Fruit fly (Drosophila melanogaster) whole organism, embryonic: ENCODE data around the gene CG15536.

Experiments
- Antp ChIP-seq: fragments of 200-800 bp; sonication (Bioruptor generic); optimal IDR thresholded peaks from 3 replicates; lab custom pipeline; 2016; ENCODE audit warnings: missing biosample characterization, missing genetic modification characterization
- Blimp-1 ChIP-seq: fragments of 200-800 bp; sonication (Bioruptor generic); optimal IDR thresholded peaks from 3 replicates; lab custom pipeline; 2018; ENCODE audit warnings: missing biosample characterization, missing genetic modification characterization, mild to moderate bottlenecking, moderate library complexity, missing genetic modification reagents
- CG10147 ChIP-seq: fragments of 200-800 bp; sonication (Bioruptor generic); optimal IDR thresholded peaks from 2 replicates; lab custom pipeline; 2019; ENCODE audit warnings: missing biosample characterization, mild to moderate bottlenecking, missing genetic modification characterization, moderate library complexity
- CG1024 ChIP-seq: fragments of 200-800 bp; sonication (Bioruptor generic); IDR thresholded peaks from 2 replicates; pipeline ENCODE4 v1.3.6; 2022; ENCODE audit warnings: missing biosample characterization, missing genetic modification characterization
- CG12769 ChIP-seq: fragments of 200-800 bp; sonication (Bioruptor generic); optimal IDR thresholded peaks from 2 replicates; lab custom pipeline; 2019; ENCODE audit warnings: missing biosample characterization, mild to moderate bottlenecking, missing genetic modification characterization, moderate library complexity
- CG13296 ChIP-seq: fragments of 200-800 bp; sonication (Bioruptor generic); optimal IDR thresholded peaks from 3 replicates; lab custom pipeline; 2018; ENCODE audit warnings: missing biosample characterization, mild to moderate bottlenecking, missing genetic modification characterization
- CG14050 ChIP-seq: fragments of 200-800 bp; sonication (Bioruptor generic); IDR thresholded peaks from 3 replicates; pipeline ENCODE4 v1.3.6; 2022; ENCODE audit warnings: missing biosample characterization, missing genetic modification characterization
- CG16779 ChIP-seq: fragments of 200-800 bp; sonication (Bioruptor generic); IDR thresholded peaks from 2 replicates; pipeline ENCODE4 v1.3.6; 2022; ENCODE audit warnings: missing biosample characterization, missing genetic modification characterization
- CG17802 ChIP-seq: fragments of 200-800 bp; sonication (Bioruptor generic); optimal IDR thresholded peaks from 2 replicates; lab custom pipeline; 2018; ENCODE audit warnings: missing biosample characterization, mild to moderate bottlenecking, missing genetic modification characterization, moderate library complexity
- CG30431 ChIP-seq: fragments of 200-800 bp; sonication (Bioruptor generic); optimal IDR thresholded peaks from 2 replicates; lab custom pipeline; 2017; ENCODE audit warnings: missing biosample characterization, missing genetic modification characterization
- CG3163 ChIP-seq: fragments of 200-800 bp; sonication (Bioruptor generic); optimal IDR thresholded peaks from 3 replicates; lab custom pipeline; 2016; ENCODE audit warnings: missing biosample characterization, missing genetic modification characterization
- CG4360 ChIP-seq: fragments of 200-800 bp; sonication (Bioruptor generic); IDR thresholded peaks from 2 replicates; pipeline ENCODE4 v1.3.6; 2022; ENCODE audit warnings: missing biosample characterization, missing genetic modification characterization
- CG4404 ChIP-seq: fragments of 200-800 bp; sonication (Bioruptor generic); IDR thresholded peaks from 2 replicates; pipeline ENCODE4 v1.3.6; 2022; ENCODE audit warnings: missing biosample characterization, missing genetic modification characterization
- CG6791 ChIP-seq: fragments of 200-800 bp; sonication (Bioruptor generic); IDR thresholded peaks from 3 replicates; pipeline ENCODE4 v1.3.6; 2022; ENCODE audit warnings: missing biosample characterization, missing genetic modification characterization; ENCODE audit not compliant: partially characterized antibody
- CG6813 ChIP-seq: fragments of 200-800 bp; sonication (Bioruptor generic); optimal IDR thresholded peaks from 2 replicates; lab custom pipeline; 2017; ENCODE audit warnings: missing biosample characterization, missing genetic modification characterization, mild to moderate bottlenecking, moderate library complexity, missing genetic modification reagents
- CG6854 ChIP-seq: fragments of 200-800 bp; sonication (Bioruptor generic); optimal IDR thresholded peaks from 3 replicates; lab custom pipeline; 2017; ENCODE audit warnings: missing biosample characterization, mild to moderate bottlenecking, missing genetic modification characterization
- CG7271 ChIP-seq: fragments of 200-800 bp; sonication (Bioruptor generic); optimal IDR thresholded peaks from 2 replicates; lab custom pipeline; 2018; ENCODE audit warnings: missing biosample characterization, mild to moderate bottlenecking, missing genetic modification characterization, moderate library complexity
- CG8281 ChIP-seq: fragments of 200-800 bp; sonication (Bioruptor generic); optimal IDR thresholded peaks from 2 replicates; lab custom pipeline; 2018; ENCODE audit warnings: missing biosample characterization, mild to moderate bottlenecking, missing genetic modification characterization, moderate library complexity
- CG8388 ChIP-seq: fragments of 200-800 bp; sonication (Bioruptor generic); optimal IDR thresholded peaks from 2 replicates; lab custom pipeline; 2019; ENCODE audit warnings: missing biosample characterization, mild to moderate bottlenecking, missing genetic modification characterization, moderate library complexity
- CG9817 ChIP-seq: fragments of 200-800 bp; sonication (Bioruptor generic); optimal IDR thresholded peaks from 2 replicates; lab custom pipeline; 2018; ENCODE audit warnings: missing biosample characterization, mild to moderate bottlenecking, missing genetic modification characterization, moderate library complexity
- CG9932 ChIP-seq: fragments of 200-800 bp; sonication (Bioruptor generic); IDR thresholded peaks from 2 replicates; pipeline ENCODE4 v1.3.6; 2022; ENCODE audit warnings: missing biosample characterization, missing genetic modification characterization
- CoRest ChIP-seq: fragments of 200-800 bp; sonication (Bioruptor generic); optimal IDR thresholded peaks from 3 replicates; lab custom pipeline; 2018; ENCODE audit warnings: missing biosample characterization, mild to moderate bottlenecking, missing genetic modification characterization, moderate library complexity
- D ChIP-seq, 2 experiments: fragments of 200-800 bp in 1 of 2; fragments of >200 bp in 1 of 2; sonication (Bioruptor generic) in 1 of 2; optimal IDR thresholded peaks; 2 replicates in 1 of 2; 3 replicates in 1 of 2; lab custom pipeline; 2017; ENCODE audit warnings: mild to moderate bottlenecking in 1 of 2, missing biosample characterization in 1 of 2, missing genetic modification characterization in 1 of 2, missing genetic modification reagents in 1 of 2
- Dip3 ChIP-seq: fragments of 200-800 bp; sonication (Bioruptor generic); optimal IDR thresholded peaks from 3 replicates; lab custom pipeline; 2016; ENCODE audit warnings: missing biosample characterization, missing genetic modification characterization
- Drgx ChIP-seq: fragments of 200-800 bp; sonication (Bioruptor generic); IDR thresholded peaks from 2 replicates; pipeline ENCODE4 v1.3.6; 2022; ENCODE audit warnings: missing biosample characterization, missing genetic modification characterization
- Eip74EF ChIP-seq, 2 experiments: fragments of 200-800 bp in 1 of 2; fragments of >200 bp in 1 of 2; sonication (Bioruptor generic) in 1 of 2; optimal IDR thresholded peaks; 2 replicates each; lab custom pipeline; 2017 to 2019; ENCODE audit warnings: missing biosample characterization in 2 of 2, missing genetic modification characterization in 2 of 2, mild to moderate bottlenecking in 1 of 2, moderate library complexity in 1 of 2
- Ets65A ChIP-seq: fragments of 200-800 bp; sonication (Bioruptor generic); peaks from one replicate; lab custom pipeline; 2016; ENCODE audit warnings: missing biosample characterization, missing genetic modification characterization
- Hand ChIP-seq: fragments of 200-800 bp; sonication (Bioruptor generic); optimal IDR thresholded peaks from 2 replicates; lab custom pipeline; 2017; ENCODE audit warnings: mild to moderate bottlenecking, missing biosample characterization, missing genetic modification reagents, missing genetic modification characterization
- Lhr ChIP-seq: fragments of 200-800 bp; sonication (Bioruptor generic); optimal IDR thresholded peaks from 3 replicates; lab custom pipeline; 2017; ENCODE audit warnings: mild to moderate bottlenecking, missing biosample characterization, missing genetic modification reagents, missing genetic modification characterization
- Myb ChIP-seq: fragments of 200-800 bp; sonication (Bioruptor generic); optimal IDR thresholded peaks from 2 replicates; lab custom pipeline; 2016; ENCODE audit warnings: missing biosample characterization, missing genetic modification characterization
- Pdp1 ChIP-seq, 2 experiments: fragments of 200-800 bp; sonication (Bioruptor generic); optimal IDR thresholded peaks; 3 replicates each; lab custom pipeline; 2016; ENCODE audit warnings: missing biosample characterization in 2 of 2, missing genetic modification characterization in 2 of 2, mild to moderate bottlenecking in 1 of 2, moderate library complexity in 1 of 2
- Ssrp ChIP-seq: fragments of 200-800 bp; sonication (Bioruptor generic); optimal IDR thresholded peaks from 2 replicates; lab custom pipeline; 2018; ENCODE audit warnings: missing biosample characterization, mild to moderate bottlenecking, missing genetic modification characterization, moderate library complexity
- Trl ChIP-seq, 3 experiments: fragments of >200 bp in 2 of 3; fragments of 200-800 bp in 1 of 3; sonication (Bioruptor generic) in 1 of 3; optimal IDR thresholded peaks; 2 replicates in 1 of 3; 3 replicates in 2 of 3; lab custom pipeline; 2016 to 2017; ENCODE audit warnings: missing biosample characterization in 1 of 3, missing genetic modification characterization in 1 of 3
- cg ChIP-seq: fragments of 200-800 bp; sonication (Bioruptor generic); optimal IDR thresholded peaks from 3 replicates; lab custom pipeline; 2019; ENCODE audit warnings: missing biosample characterization, mild to moderate bottlenecking, missing genetic modification characterization, moderate library complexity
- esg ChIP-seq: fragments of 200-800 bp; sonication (Bioruptor generic); conservative IDR thresholded peaks from 2 replicates; pipeline ENCODE4 v1.3.6; 2022; ENCODE audit warnings: missing biosample characterization, missing genetic modification characterization
- gcm ChIP-seq: fragments of 200-800 bp; sonication (Bioruptor generic); optimal IDR thresholded peaks from 2 replicates; lab custom pipeline; 2019; ENCODE audit warnings: missing biosample characterization, mild to moderate bottlenecking, missing genetic modification characterization, moderate library complexity
- gsb-n ChIP-seq: fragments of 200-800 bp; sonication (Bioruptor generic); optimal IDR thresholded peaks from 3 replicates; lab custom pipeline; 2018; ENCODE audit warnings: missing biosample characterization, mild to moderate bottlenecking, missing genetic modification characterization
- maf-S ChIP-seq: fragments of 200-800 bp; sonication (Bioruptor generic); optimal IDR thresholded peaks from 2 replicates; lab custom pipeline; 2016; ENCODE audit warnings: missing biosample characterization, missing genetic modification characterization
- phol ChIP-seq: fragments of 200-800 bp; sonication (Bioruptor generic); optimal IDR thresholded peaks from 3 replicates; lab custom pipeline; 2018; ENCODE audit warnings: missing biosample characterization, mild to moderate bottlenecking, missing genetic modification characterization, moderate library complexity
- sc ChIP-seq, 3 experiments: fragments of >200 bp in 2 of 3; fragments of 200-800 bp in 1 of 3; sonication (Bioruptor generic) in 1 of 3; optimal IDR thresholded peaks; 2 replicates in 2 of 3; 3 replicates in 1 of 3; lab custom pipeline; 2017; ENCODE audit warnings: mild to moderate bottlenecking in 1 of 3, missing biosample characterization in 1 of 3, missing genetic modification characterization in 1 of 3, missing genetic modification reagents in 1 of 3
- scrt ChIP-seq: fragments of 200-800 bp; sonication (Bioruptor generic); optimal IDR thresholded peaks from 2 replicates; lab custom pipeline; 2018; ENCODE audit warnings: missing biosample characterization, mild to moderate bottlenecking, missing genetic modification characterization, moderate library complexity
- seq ChIP-seq: fragments of 200-800 bp; sonication (Bioruptor generic); IDR thresholded peaks from 2 replicates; pipeline ENCODE4 v1.3.6; 2022; ENCODE audit warnings: missing biosample characterization, missing genetic modification characterization
- toy ChIP-seq: fragments of 200-800 bp; sonication (Bioruptor generic); IDR thresholded peaks from 2 replicates; pipeline ENCODE4 v1.3.6; 2022; ENCODE audit warnings: missing biosample characterization, missing genetic modification characterization
- twi ChIP-seq: fragments of 200-800 bp; optimal IDR thresholded peaks from 2 replicates; lab custom pipeline; 2019; ENCODE audit warnings: missing biosample characterization, mild to moderate bottlenecking, missing genetic modification characterization, moderate library complexity
- unpg ChIP-seq: fragments of 200-800 bp; sonication (Bioruptor generic); optimal IDR thresholded peaks from 3 replicates; lab custom pipeline; 2018; ENCODE audit warnings: missing biosample characterization, mild to moderate bottlenecking, missing genetic modification characterization, moderate library complexity
- vfl ChIP-seq: fragments of 200-800 bp; sonication (Bioruptor generic); optimal IDR thresholded peaks from 2 replicates; lab custom pipeline; 2016; ENCODE audit warnings: missing biosample characterization, missing genetic modification characterization
- zen2 ChIP-seq: fragments of 200-800 bp; sonication (Bioruptor generic); IDR thresholded peaks from 3 replicates; pipeline ENCODE4 v1.3.6; 2022; ENCODE audit warnings: missing biosample characterization, missing genetic modification characterization; ENCODE audit not compliant: partially characterized antibody

The CG15536 gene

dm6 chr3R:30386759-30387437 is 38.1 kb downstream of the CG15536 start (continued):
- TF ChIP-seq zen2 (GFP tag; lab: Robert Waterston, UW) (no peak), scrt (GFP tag; lab: Kevin White, UChicago) (peak; percentile 4), CG8388 (GFP tag; lab: Kevin White, UChicago) (no peak), Antp (GFP tag; lab: Kevin White, UChicago) (no peak), CG13296 (GFP tag; lab: Kevin White, UChicago) (no peak), gcm (no peak), CG6813 (GFP tag; lab: Kevin White, UChicago) (no peak), Myb (GFP tag; lab: Kevin White, UChicago) (no peak), gsb-n (tag; lab: Kevin White, UChicago) (no peak), Trl (optimal IDR thresholded peaks at IDR 0.05; lab: Kevin White, UChicago) (peak; percentile 88 to 90), Trl (GFP tag; optimal IDR thresholded peaks at IDR 0.05; lab: Kevin White, UChicago) (no peak), CG8281 (tag; lab: Kevin White, UChicago) (no peak), CG4404 (GFP tag; lab: Robert Waterston, UW) (no peak), Eip74EF (GFP tag; optimal IDR thresholded peaks at IDR 0.05; lab: Kevin White, UChicago) (peak in 1 of 2 experiments; percentile 37), CG17802 (tag; lab: Kevin White, UChicago) (no peak), vfl (GFP tag; lab: Kevin White, UChicago) (no peak), Ets65A (GFP tag; lab: Kevin White, UChicago) (no peak), CG6854 (GFP tag; lab: Kevin White, UChicago) (peak; percentile 23), CG30431 (GFP tag; lab: Kevin White, UChicago) (no peak), esg (GFP tag; lab: Robert Waterston, UW) (no peak), maf-S (GFP tag; lab: Kevin White, UChicago) (no peak), toy (no peak), phol (peak; percentile 43), Lhr (GFP tag; lab: Kevin White, UChicago) (no peak), cg (GFP tag; lab: Kevin White, UChicago) (no peak), twi (no peak), CG16779 (GFP tag; lab: Robert Waterston, UW) (no peak), Drgx (GFP tag; lab: Robert Waterston, UW) (no peak), Dip3 (GFP tag; lab: Kevin White, UChicago) (no peak), CG7271 (tag; lab: Kevin White, UChicago) (no peak), CoRest (tag; lab: Kevin White, UChicago) (peak; percentile 0), CG9932 (GFP tag; lab: Robert Waterston, UW) (no peak), CG12769 (tag; lab: Kevin White, UChicago) (peak; percentile 9), CG1024 (no peak), CG4360 (GFP tag; lab: Robert Waterston, UW) (0 out of 2 replicates have a peak, but pooled peaks have one; percentile 28), sc (optimal IDR thresholded peaks at IDR 0.05; lab: Kevin White, UChicago) (no peak), sc (GFP tag; optimal IDR thresholded peaks at IDR 0.05; lab: Kevin White, UChicago) (no peak), Pdp1 (GFP tag; optimal IDR thresholded peaks at IDR 0.05; lab: Kevin White, UChicago) (peak in 1 of 2 experiments; percentile 71), seq (GFP tag; lab: Robert Waterston, UW) (no peak), unpg (GFP tag; lab: Kevin White, UChicago) (no peak), CG9817 (tag; lab: Kevin White, UChicago) (no peak), D (optimal IDR thresholded peaks at IDR 0.05; lab: Kevin White, UChicago) (no peak), D (GFP tag; optimal IDR thresholded peaks at IDR 0.05; lab: Kevin White, UChicago) (no peak), Blimp-1 (GFP tag; lab: Kevin White, UChicago) (peak; percentile 89), CG14050 (GFP tag; lab: Robert Waterston, UW) (no peak), Hand (GFP tag; lab: Kevin White, UChicago) (no peak), CG10147 (no peak), CG3163 (GFP tag; lab: Kevin White, UChicago) (peak; percentile 97), Ssrp (tag; lab: Kevin White, UChicago) (no peak), CG6791 (no peak)
